Fruit fly (Drosophila melanogaster) whole organism, embryonic: ENCODE data around the gene CG15880.
A peak's percentile ranks its signal among the peaks of the same experiment; 100 is the strongest.

Experiments
- BtbVII ChIP-seq: fragments of 200-800 bp; sonication (Bioruptor generic); optimal IDR thresholded peaks from 3 replicates; lab custom pipeline; 2017; ENCODE audit warnings: missing biosample characterization, mild to moderate bottlenecking, missing genetic modification characterization
- C15 ChIP-seq: fragments of 200-800 bp; sonication (Bioruptor generic); IDR thresholded peaks from 3 replicates; pipeline ENCODE4 v1.3.6; 2022; ENCODE audit warnings: missing biosample characterization, missing genetic modification characterization
- CG10267 ChIP-seq: fragments of 200-800 bp; sonication (Bioruptor generic); optimal IDR thresholded peaks from 2 replicates; lab custom pipeline; 2018; ENCODE audit warnings: missing biosample characterization, mild to moderate bottlenecking, missing genetic modification characterization, moderate library complexity
- CG13287 ChIP-seq: fragments of 200-800 bp; sonication (Bioruptor generic); IDR thresholded peaks from 2 replicates; pipeline ENCODE4 v1.3.6; 2022; ENCODE audit warnings: missing biosample characterization, missing genetic modification characterization; ENCODE audit not compliant: partially characterized antibody
- CG13424 ChIP-seq: fragments of 200-800 bp; sonication (Bioruptor generic); optimal IDR thresholded peaks from 2 replicates; lab custom pipeline; 2019; ENCODE audit warnings: missing biosample characterization, mild to moderate bottlenecking, missing genetic modification characterization, moderate library complexity
- CG13624 ChIP-seq: fragments of 200-800 bp; sonication (Bioruptor generic); optimal IDR thresholded peaks from 2 replicates; lab custom pipeline; 2016; ENCODE audit warnings: missing biosample characterization, missing genetic modification characterization
- CG16779 ChIP-seq: fragments of 200-800 bp; sonication (Bioruptor generic); IDR thresholded peaks from 2 replicates; pipeline ENCODE4 v1.3.6; 2022; ENCODE audit warnings: missing biosample characterization, missing genetic modification characterization
- CG17186 ChIP-seq: fragments of 200-800 bp; sonication (Bioruptor generic); optimal IDR thresholded peaks from 3 replicates; lab custom pipeline; 2017; ENCODE audit warnings: missing biosample characterization, missing genetic modification reagents, missing genetic modification characterization
- CG17612 ChIP-seq: fragments of 200-800 bp; sonication (Bioruptor generic); IDR thresholded peaks from 2 replicates; pipeline ENCODE4 v1.3.6; 2022; ENCODE audit warnings: missing biosample characterization, missing genetic modification characterization
- CG33213 ChIP-seq: fragments of 200-800 bp; sonication (Bioruptor generic); optimal IDR thresholded peaks from 3 replicates; lab custom pipeline; 2016; ENCODE audit warnings: missing biosample characterization, missing genetic modification characterization
- CG3407 ChIP-seq: fragments of 200-800 bp; sonication (Bioruptor generic); optimal IDR thresholded peaks from 2 replicates; lab custom pipeline; 2018; ENCODE audit warnings: missing biosample characterization, mild to moderate bottlenecking, missing genetic modification characterization
- CG3847 ChIP-seq: fragments of 200-800 bp; sonication (Bioruptor generic); IDR thresholded peaks from 2 replicates; pipeline ENCODE4 v1.3.6; 2022; ENCODE audit warnings: missing biosample characterization, missing genetic modification characterization
- CG4360 ChIP-seq: fragments of 200-800 bp; sonication (Bioruptor generic); IDR thresholded peaks from 2 replicates; pipeline ENCODE4 v1.3.6; 2022; ENCODE audit warnings: missing biosample characterization, missing genetic modification characterization
- CG7839 ChIP-seq: fragments of 200-800 bp; sonication (Bioruptor generic); optimal IDR thresholded peaks from 3 replicates; lab custom pipeline; 2018; ENCODE audit warnings: missing biosample characterization, mild to moderate bottlenecking, missing genetic modification characterization, moderate library complexity
- CG8281 ChIP-seq: fragments of 200-800 bp; sonication (Bioruptor generic); optimal IDR thresholded peaks from 2 replicates; lab custom pipeline; 2018; ENCODE audit warnings: missing biosample characterization, mild to moderate bottlenecking, missing genetic modification characterization, moderate library complexity
- CG8388 ChIP-seq: fragments of 200-800 bp; sonication (Bioruptor generic); optimal IDR thresholded peaks from 2 replicates; lab custom pipeline; 2019; ENCODE audit warnings: missing biosample characterization, mild to moderate bottlenecking, missing genetic modification characterization, moderate library complexity
- CG8478 ChIP-seq: fragments of >200 bp; optimal IDR thresholded peaks from 2 replicates; lab custom pipeline; 2018
- CTCF ChIP-seq: fragments of 200-800 bp; sonication (Bioruptor generic); optimal IDR thresholded peaks from 2 replicates; lab custom pipeline; 2017; ENCODE audit warnings: missing biosample characterization, mild to moderate bottlenecking, missing genetic modification characterization, moderate library complexity
- D19A ChIP-seq: fragments of 200-800 bp; optimal IDR thresholded peaks from 3 replicates; lab custom pipeline; 2019; ENCODE audit warnings: missing biosample characterization, mild to moderate bottlenecking, missing genetic modification characterization, moderate library complexity
- Dll ChIP-seq: fragments of 200-800 bp; sonication (Bioruptor generic); IDR thresholded peaks from 4 replicates; pipeline ENCODE4 v1.3.6; 2022; ENCODE audit warnings: missing biosample characterization, missing genetic modification characterization; ENCODE audit not compliant: partially characterized antibody
- H15 ChIP-seq: fragments of 200-800 bp; sonication (Bioruptor generic); IDR thresholded peaks from 3 replicates; pipeline ENCODE4 v1.3.6; 2022; ENCODE audit warnings: missing biosample characterization, missing genetic modification characterization
- HLHmδ ChIP-seq: fragments of 200-800 bp; sonication (Bioruptor generic); optimal IDR thresholded peaks from 2 replicates; lab custom pipeline; 2018; ENCODE audit warnings: missing biosample characterization, mild to moderate bottlenecking, missing genetic modification characterization, moderate library complexity
- HmgZ ChIP-seq: fragments of 200-800 bp; sonication (Bioruptor generic); optimal IDR thresholded peaks from 2 replicates; lab custom pipeline; 2018; ENCODE audit warnings: missing biosample characterization, mild to moderate bottlenecking, missing genetic modification characterization
- Hsf ChIP-seq: fragments of 200-800 bp; sonication (Bioruptor generic); optimal IDR thresholded peaks from 3 replicates; lab custom pipeline; 2016; ENCODE audit warnings: missing biosample characterization, missing genetic modification characterization
- Lim3 ChIP-seq: fragments of 200-800 bp; sonication (Bioruptor generic); IDR thresholded peaks from 2 replicates; pipeline ENCODE4 v1.3.6; 2022; ENCODE audit warnings: missing biosample characterization, missing genetic modification characterization
- Med ChIP-seq: fragments of 200-800 bp; sonication (Bioruptor generic); peaks from one replicate; lab custom pipeline; 2016; ENCODE audit warnings: missing biosample characterization, missing genetic modification characterization, mild to moderate bottlenecking, inconsistent platforms, moderate library complexity
- Mes4 ChIP-seq: fragments of 200-800 bp; sonication (Bioruptor generic); optimal IDR thresholded peaks from 2 replicates; lab custom pipeline; 2016; ENCODE audit warnings: missing biosample characterization, missing genetic modification characterization
- Mrtf ChIP-seq: fragments of 200-800 bp; sonication (Bioruptor generic); IDR thresholded peaks from 3 replicates; pipeline ENCODE4 v1.3.6; 2022; ENCODE audit warnings: missing biosample characterization, missing genetic modification characterization
- Myb ChIP-seq: fragments of 200-800 bp; sonication (Bioruptor generic); optimal IDR thresholded peaks from 2 replicates; lab custom pipeline; 2016; ENCODE audit warnings: missing biosample characterization, missing genetic modification characterization
- bigmax ChIP-seq: fragments of 200-800 bp; sonication (Bioruptor generic); optimal IDR thresholded peaks from 2 replicates; lab custom pipeline; 2018; ENCODE audit warnings: missing biosample characterization, mild to moderate bottlenecking, missing genetic modification characterization
- ci ChIP-seq: fragments of 200-800 bp; sonication (Bioruptor generic); IDR thresholded peaks from 3 replicates; pipeline ENCODE4 v1.3.6; 2022; ENCODE audit warnings: missing biosample characterization, missing genetic modification characterization
- ewg ChIP-seq: fragments of 200-800 bp; sonication (Bioruptor generic); optimal IDR thresholded peaks from 3 replicates; lab custom pipeline; 2017; ENCODE audit warnings: mild to moderate bottlenecking, missing biosample characterization, missing genetic modification reagents, missing genetic modification characterization
- fd96Cb ChIP-seq: fragments of 200-800 bp; sonication (Bioruptor generic); optimal IDR thresholded peaks from 2 replicates; lab custom pipeline; 2018; ENCODE audit warnings: missing biosample characterization, mild to moderate bottlenecking, missing genetic modification characterization, moderate library complexity
- hth ChIP-seq: fragments of >200 bp; optimal IDR thresholded peaks from 2 replicates; lab custom pipeline; 2017; ENCODE audit warnings: inconsistent platforms
- kni ChIP-seq: fragments of 200-800 bp; sonication (Bioruptor generic); optimal IDR thresholded peaks from 3 replicates; lab custom pipeline; 2017; ENCODE audit warnings: mild to moderate bottlenecking, missing biosample characterization, missing genetic modification reagents, missing genetic modification characterization
- luna ChIP-seq: fragments of 200-800 bp; sonication (Bioruptor generic); optimal IDR thresholded peaks from 2 replicates; lab custom pipeline; 2016; ENCODE audit warnings: missing biosample characterization, missing genetic modification characterization
- maf-S ChIP-seq: fragments of 200-800 bp; sonication (Bioruptor generic); optimal IDR thresholded peaks from 2 replicates; lab custom pipeline; 2016; ENCODE audit warnings: missing biosample characterization, missing genetic modification characterization
- onecut ChIP-seq: fragments of 200-800 bp; sonication (Bioruptor generic); IDR thresholded peaks from 2 replicates; pipeline ENCODE4 v1.3.6; 2022; ENCODE audit warnings: missing biosample characterization, missing genetic modification characterization
- pho ChIP-seq: fragments of 200-800 bp; sonication (Bioruptor generic); optimal IDR thresholded peaks from 2 replicates; lab custom pipeline; 2016; ENCODE audit warnings: missing biosample characterization, missing genetic modification characterization
- phol ChIP-seq: fragments of 200-800 bp; sonication (Bioruptor generic); optimal IDR thresholded peaks from 3 replicates; lab custom pipeline; 2018; ENCODE audit warnings: missing biosample characterization, mild to moderate bottlenecking, missing genetic modification characterization, moderate library complexity
- sens-2 ChIP-seq: fragments of 200-800 bp; sonication (Bioruptor generic); IDR thresholded peaks from 2 replicates; pipeline ENCODE4 v1.3.6; 2022; ENCODE audit warnings: missing biosample characterization, missing genetic modification characterization
- sob ChIP-seq: fragments of 200-800 bp; sonication (Bioruptor generic); IDR thresholded peaks from 2 replicates; pipeline ENCODE4 v1.3.6; 2022; ENCODE audit warnings: missing biosample characterization, missing genetic modification characterization
- ssp ChIP-seq: fragments of 200-800 bp; sonication (Bioruptor generic); IDR thresholded peaks from 2 replicates; pipeline ENCODE4 v1.3.6; 2022; ENCODE audit warnings: missing biosample characterization, missing genetic modification characterization
- tin ChIP-seq: fragments of 200-800 bp; sonication (Bioruptor generic); optimal IDR thresholded peaks from 3 replicates; lab custom pipeline; 2016; ENCODE audit warnings: missing biosample characterization, missing genetic modification characterization
- trh ChIP-seq: fragments of 200-800 bp; sonication (Bioruptor generic); optimal IDR thresholded peaks from 2 replicates; lab custom pipeline; 2016; ENCODE audit warnings: missing biosample characterization, missing genetic modification characterization
- twi ChIP-seq: fragments of 200-800 bp; optimal IDR thresholded peaks from 2 replicates; lab custom pipeline; 2019; ENCODE audit warnings: missing biosample characterization, mild to moderate bottlenecking, missing genetic modification characterization, moderate library complexity

The CG15880 gene

DNA sequence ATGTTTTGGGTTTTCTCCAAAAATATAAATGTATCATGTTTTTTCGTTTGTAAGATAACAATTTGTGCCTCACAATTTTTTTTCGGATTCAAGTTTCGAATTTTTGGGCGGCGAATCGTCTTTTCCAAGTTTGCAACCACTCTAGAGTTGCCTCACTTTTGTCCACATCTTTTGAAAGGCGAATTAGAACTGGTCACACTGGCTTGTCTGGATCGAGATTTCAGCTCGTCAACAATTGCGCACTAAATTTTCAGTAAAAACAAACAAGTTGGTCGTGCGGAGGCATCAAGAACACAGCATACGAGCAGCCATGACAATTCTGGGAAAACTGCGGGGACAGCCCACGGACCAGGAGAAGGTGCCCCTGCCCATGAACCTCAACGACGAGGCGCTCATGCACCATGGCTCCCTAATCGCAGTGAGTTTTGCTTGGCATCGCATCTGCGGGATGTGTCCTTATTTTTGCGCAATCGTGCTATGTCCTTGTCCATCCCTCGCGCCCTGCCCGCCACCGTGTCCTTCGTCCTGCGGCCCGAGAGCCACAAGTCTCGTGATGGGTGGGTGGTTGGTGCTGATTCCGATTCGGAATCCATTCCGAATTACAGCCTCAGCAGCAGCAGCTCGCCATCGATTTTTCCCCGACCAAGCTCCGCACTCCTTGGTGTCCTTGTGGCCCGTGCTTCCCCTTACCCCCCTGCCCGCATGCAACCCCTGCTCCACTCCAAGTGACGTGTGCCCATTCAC is 3.7 kb upstream of the CG15880 start, which contains the start of gene CG3662 (continued):
- TF ChIP-seq tin (GFP tag; lab: Kevin White, UChicago) (no peak), CG8478 (lab: Kevin White, UChicago) (no peak), Mes4 (GFP tag; lab: Kevin White, UChicago) (no peak), bigmax (GFP tag; lab: Kevin White, UChicago) (peak; percentile 16), fd96Cb (no peak), CG4360 (GFP tag; lab: Robert Waterston, UW) (no peak), CG16779 (GFP tag; lab: Robert Waterston, UW) (no peak), Mrtf (GFP tag; lab: Robert Waterston, UW) (no peak), ci (GFP tag; lab: Robert Waterston, UW) (peak; percentile 72; the same call in 2 of the 3 replicates), Dll (GFP tag; lab: Robert Waterston, UW) (peak; percentile 49; the same call in 2 of the 4 replicates), CG13624 (GFP tag; lab: Kevin White, UChicago) (peak; percentile 97), CG7839 (tag; lab: Kevin White, UChicago) (no peak), CG8281 (tag; lab: Kevin White, UChicago) (no peak), Lim3 (no peak), hth (lab: Kevin White, UChicago) (no peak), CG3407 (GFP tag; lab: Kevin White, UChicago) (no peak), maf-S (GFP tag; lab: Kevin White, UChicago) (no peak), luna (GFP tag; lab: Kevin White, UChicago) (no peak), CG13287 (GFP tag; lab: Robert Waterston, UW) (peak; percentile 46), ewg (GFP tag; lab: Kevin White, UChicago) (peak; percentile 94), kni (no peak), CG17612 (GFP tag; lab: Robert Waterston, UW) (no peak), HmgZ (tag; lab: Kevin White, UChicago) (peak; percentile 82), BtbVII (no peak), Hsf (GFP tag; lab: Kevin White, UChicago) (no peak), Med (GFP tag; lab: Kevin White, UChicago) (peak; percentile 88), CG13424 (tag; lab: Kevin White, UChicago) (no peak), twi (peak; percentile 5), C15 (GFP tag; lab: Robert Waterston, UW) (no peak), sob (GFP tag; lab: Robert Waterston, UW) (no peak), CG3847 (GFP tag; lab: Robert Waterston, UW) (peak; percentile 72), trh (GFP tag; lab: Kevin White, UChicago) (no peak), CG33213 (GFP tag; lab: Kevin White, UChicago) (peak; percentile 22), Myb (peak; percentile 93), HLHmδ (GFP tag; lab: Kevin White, UChicago) (peak; percentile 11), CTCF (peak; percentile 40), pho (GFP tag; lab: Kevin White, UChicago) (no peak), ssp (GFP tag; lab: Robert Waterston, UW) (0 out of 2 replicates have a peak, but pooled peaks have one; percentile 9), CG17186 (GFP tag; lab: Kevin White, UChicago) (peak; percentile 83), H15 (no peak), sens-2 (GFP tag; lab: Robert Waterston, UW) (no peak), D19A (tag; lab: Kevin White, UChicago) (no peak), onecut (peak; percentile 99), CG10267 (tag; lab: Kevin White, UChicago) (peak; percentile 55), CG8388 (GFP tag; lab: Kevin White, UChicago) (no peak), phol (tag; lab: Kevin White, UChicago) (peak; percentile 60)
